Worm (Caenorhabditis elegans): Measurements from ENCODE around the gene twk-18.

DNA sequence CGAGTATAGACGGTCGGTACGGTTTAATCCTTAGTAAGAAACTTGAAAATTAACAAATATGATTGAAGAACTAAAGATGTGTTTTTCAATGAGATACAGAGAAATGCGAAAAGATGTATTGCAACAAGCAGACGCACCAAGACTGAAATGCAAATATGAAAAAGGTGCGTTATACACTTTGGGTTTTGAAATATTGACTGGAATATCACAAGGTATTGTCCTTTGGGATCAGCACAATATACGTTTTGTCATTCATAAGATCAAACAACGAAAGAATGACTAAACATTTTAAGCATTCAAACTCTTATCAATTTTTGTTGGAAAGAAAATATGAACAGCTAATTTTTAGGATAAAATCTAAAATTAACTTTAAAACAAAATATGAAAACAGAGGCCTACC lies 34.9 kb downstream of the twk-18 start, which contains the start of gene T25B6.6:
- no peak for TF ChIP-seq tbx-2 (tag; optimal IDR thresholded peaks at IDR 0.05)
- no peak for TF ChIP-seq nhr-12 (tag; optimal IDR thresholded peaks at IDR 0.05)
- no peak for TF ChIP-seq lin-15B (tag; optimal IDR thresholded peaks at IDR 0.05)
- no peak for TF ChIP-seq nhr-76 (tag; optimal IDR thresholded peaks at IDR 0.05)
- TF ChIP-seq elt-2 (tag; optimal IDR thresholded peaks at IDR 0.05) = no peak
